Fruit fly (Drosophila melanogaster): ENCODE data around the gene CG11384.

- TF ChIP-seq psq (optimal IDR thresholded peaks at IDR 0.05), result no peak
- no peak for TF ChIP-seq Myc (optimal IDR thresholded peaks at IDR 0.05)
- no peak for TF ChIP-seq h (optimal IDR thresholded peaks at IDR 0.05)
- no peak for TF ChIP-seq ttk (optimal IDR thresholded peaks at IDR 0.05)
- no peak for TF ChIP-seq Sin3A (optimal IDR thresholded peaks at IDR 0.05)
These were observed 22.0 kb upstream of the CG11384 start for dm6 chrX:1197862-1198261.
